Fruit fly (Drosophila melanogaster) whole organism, embryonic: ENCODE results near the gene CG6340.

Experiments
- Bgb ChIP-seq: fragments of 200-800 bp; sonication (Bioruptor generic); IDR thresholded peaks from 2 replicates; pipeline ENCODE4 v1.3.6; 2022; ENCODE audit warnings: missing biosample characterization, missing genetic modification characterization; ENCODE audit not compliant: partially characterized antibody
- CG11456 ChIP-seq: fragments of 200-800 bp; sonication (Bioruptor generic); IDR thresholded peaks from 3 replicates; pipeline ENCODE4 v1.3.6; 2022; ENCODE audit warnings: missing biosample characterization, missing genetic modification characterization
- CG11504 ChIP-seq: fragments of 200-800 bp; sonication (Bioruptor generic); optimal IDR thresholded peaks from 3 replicates; lab custom pipeline; 2019; ENCODE audit warnings: missing biosample characterization, mild to moderate bottlenecking, missing genetic modification characterization, moderate library complexity
- CG11723 ChIP-seq: fragments of 200-800 bp; sonication (Bioruptor generic); optimal IDR thresholded peaks from 2 replicates; lab custom pipeline; 2017; ENCODE audit warnings: missing biosample characterization, mild to moderate bottlenecking, missing genetic modification characterization
- CG12104 ChIP-seq: fragments of 200-800 bp; sonication (Bioruptor generic); optimal IDR thresholded peaks from 3 replicates; lab custom pipeline; 2016; ENCODE audit warnings: missing biosample characterization, missing genetic modification characterization
- CG12219 ChIP-seq: fragments of 200-800 bp; sonication (Bioruptor generic); optimal IDR thresholded peaks from 3 replicates; lab custom pipeline; 2018; ENCODE audit warnings: missing biosample characterization, mild to moderate bottlenecking, missing genetic modification characterization
- CG15601 ChIP-seq: fragments of 200-800 bp; sonication (Bioruptor generic); optimal IDR thresholded peaks from 3 replicates; lab custom pipeline; 2019; ENCODE audit warnings: missing biosample characterization, mild to moderate bottlenecking, missing genetic modification characterization, moderate library complexity
- CG17361 ChIP-seq: fragments of 200-800 bp; sonication (Bioruptor generic); IDR thresholded peaks from 3 replicates; pipeline ENCODE4 v1.3.6; 2022; ENCODE audit warnings: missing biosample characterization, missing genetic modification characterization
- CG18262 ChIP-seq: fragments of 200-800 bp; optimal IDR thresholded peaks from 3 replicates; lab custom pipeline; 2019; ENCODE audit warnings: missing biosample characterization, mild to moderate bottlenecking, missing genetic modification characterization, moderate library complexity
- CG2116 ChIP-seq: fragments of 200-800 bp; sonication (Bioruptor generic); optimal IDR thresholded peaks from 3 replicates; lab custom pipeline; 2018; ENCODE audit warnings: missing biosample characterization, mild to moderate bottlenecking, missing genetic modification characterization
- CG31441 ChIP-seq: fragments of 200-800 bp; sonication (Bioruptor generic); IDR thresholded peaks from 2 replicates; pipeline ENCODE4 v1.3.6; 2022; ENCODE audit warnings: missing biosample characterization, missing genetic modification characterization
- CG33213 ChIP-seq: fragments of 200-800 bp; sonication (Bioruptor generic); optimal IDR thresholded peaks from 3 replicates; lab custom pipeline; 2016; ENCODE audit warnings: missing biosample characterization, missing genetic modification characterization
- CG34376 ChIP-seq: fragments of 200-800 bp; sonication (Bioruptor generic); optimal IDR thresholded peaks from 2 replicates; lab custom pipeline; 2018; ENCODE audit warnings: missing biosample characterization, mild to moderate bottlenecking, missing genetic modification characterization
- CG43689 ChIP-seq: fragments of 200-800 bp; sonication (Bioruptor generic); IDR thresholded peaks from 2 replicates; pipeline ENCODE4 v1.3.6; 2022; ENCODE audit warnings: missing biosample characterization, missing genetic modification characterization
- CG5245 ChIP-seq: fragments of 200-800 bp; sonication (Bioruptor generic); optimal IDR thresholded peaks from 3 replicates; lab custom pipeline; 2016; ENCODE audit warnings: missing biosample characterization, missing genetic modification characterization
- CG6689 ChIP-seq: fragments of 200-800 bp; sonication (Bioruptor generic); IDR thresholded peaks from 2 replicates; pipeline ENCODE4 v1.3.6; 2022; ENCODE audit warnings: missing biosample characterization, missing genetic modification characterization
- CG6791 ChIP-seq: fragments of 200-800 bp; sonication (Bioruptor generic); IDR thresholded peaks from 3 replicates; pipeline ENCODE4 v1.3.6; 2022; ENCODE audit warnings: missing biosample characterization, missing genetic modification characterization; ENCODE audit not compliant: partially characterized antibody
- CG7271 ChIP-seq: fragments of 200-800 bp; sonication (Bioruptor generic); optimal IDR thresholded peaks from 2 replicates; lab custom pipeline; 2018; ENCODE audit warnings: missing biosample characterization, mild to moderate bottlenecking, missing genetic modification characterization, moderate library complexity
- CG7786 ChIP-seq: fragments of 200-800 bp; sonication (Bioruptor generic); optimal IDR thresholded peaks from 2 replicates; lab custom pipeline; 2016; ENCODE audit warnings: missing biosample characterization, missing genetic modification characterization
- CG7839 ChIP-seq: fragments of 200-800 bp; sonication (Bioruptor generic); optimal IDR thresholded peaks from 3 replicates; lab custom pipeline; 2018; ENCODE audit warnings: missing biosample characterization, mild to moderate bottlenecking, missing genetic modification characterization, moderate library complexity
- CTCF ChIP-seq: fragments of 200-800 bp; sonication (Bioruptor generic); optimal IDR thresholded peaks from 2 replicates; lab custom pipeline; 2017; ENCODE audit warnings: missing biosample characterization, mild to moderate bottlenecking, missing genetic modification characterization, moderate library complexity
- D ChIP-seq, 2 experiments: fragments of 200-800 bp in 1 of 2; fragments of >200 bp in 1 of 2; sonication (Bioruptor generic) in 1 of 2; optimal IDR thresholded peaks; 2 replicates in 1 of 2; 3 replicates in 1 of 2; lab custom pipeline; 2017; ENCODE audit warnings: mild to moderate bottlenecking in 1 of 2, missing biosample characterization in 1 of 2, missing genetic modification characterization in 1 of 2, missing genetic modification reagents in 1 of 2
- Gug ChIP-seq: fragments of 200-800 bp; sonication (Bioruptor generic); IDR thresholded peaks from 4 replicates; pipeline ENCODE4 v1.3.6; 2022; ENCODE audit warnings: missing biosample characterization, missing genetic modification characterization
- Kr ChIP-seq: fragments of 200-800 bp; sonication (Bioruptor generic); optimal IDR thresholded peaks from 2 replicates; lab custom pipeline; 2017; ENCODE audit warnings: missing biosample characterization, mild to moderate bottlenecking, missing genetic modification characterization
- NC2β ChIP-seq: fragments of 200-800 bp; sonication (Bioruptor generic); optimal IDR thresholded peaks from 2 replicates; lab custom pipeline; 2016; ENCODE audit warnings: missing biosample characterization, missing genetic modification characterization
- Neu2 ChIP-seq: fragments of 200-800 bp; sonication (Bioruptor generic); optimal IDR thresholded peaks from 3 replicates; lab custom pipeline; 2016; ENCODE audit warnings: missing biosample characterization, missing genetic modification characterization, borderline replicate concordance
- Nf-YB ChIP-seq: fragments of 200-800 bp; sonication (Bioruptor generic); optimal IDR thresholded peaks from 3 replicates; lab custom pipeline; 2019; ENCODE audit warnings: missing biosample characterization, mild to moderate bottlenecking, missing genetic modification characterization, moderate library complexity
- Optix ChIP-seq: fragments of 200-800 bp; sonication (Bioruptor generic); IDR thresholded peaks from 3 replicates; pipeline ENCODE4 v1.3.6; 2022; ENCODE audit warnings: missing biosample characterization, missing genetic modification characterization
- Trl ChIP-seq, 3 experiments: fragments of >200 bp in 2 of 3; fragments of 200-800 bp in 1 of 3; sonication (Bioruptor generic) in 1 of 3; optimal IDR thresholded peaks; 2 replicates in 1 of 3; 3 replicates in 2 of 3; lab custom pipeline; 2016 to 2017; ENCODE audit warnings: missing biosample characterization in 1 of 3, missing genetic modification characterization in 1 of 3
- Vsx1 ChIP-seq: fragments of 200-800 bp; sonication (Bioruptor generic); optimal IDR thresholded peaks from 2 replicates; lab custom pipeline; 2017; ENCODE audit warnings: missing biosample characterization, mild to moderate bottlenecking, missing genetic modification characterization, missing genetic modification reagents
- Xbp1 ChIP-seq: fragments of 200-800 bp; sonication (Bioruptor generic); optimal IDR thresholded peaks from 3 replicates; lab custom pipeline; 2016; ENCODE audit warnings: missing biosample characterization, mild to moderate bottlenecking, missing genetic modification characterization
- ab ChIP-seq: fragments of 200-800 bp; sonication (Bioruptor generic); optimal IDR thresholded peaks from 2 replicates; lab custom pipeline; 2016; ENCODE audit warnings: missing biosample characterization, missing genetic modification characterization
- bab2 ChIP-seq: fragments of 200-800 bp; sonication (Bioruptor generic); optimal IDR thresholded peaks from 2 replicates; lab custom pipeline; 2016; ENCODE audit warnings: missing biosample characterization, missing genetic modification characterization
- dysf ChIP-seq: fragments of 200-800 bp; sonication (Bioruptor generic); IDR thresholded peaks from 3 replicates; pipeline ENCODE4 v1.3.6; 2022; ENCODE audit warnings: missing biosample characterization, missing genetic modification characterization
- exex ChIP-seq: fragments of 200-800 bp; sonication (Bioruptor generic); optimal IDR thresholded peaks from 4 replicates; lab custom pipeline; 2018; ENCODE audit warnings: missing biosample characterization, mild to moderate bottlenecking, missing genetic modification characterization, moderate library complexity
- fu2 ChIP-seq: fragments of 200-800 bp; sonication (Bioruptor generic); optimal IDR thresholded peaks from 2 replicates; lab custom pipeline; 2016; ENCODE audit warnings: missing biosample characterization, missing genetic modification characterization
- grau ChIP-seq: fragments of 200-800 bp; optimal IDR thresholded peaks from 3 replicates; lab custom pipeline; 2019; ENCODE audit warnings: missing biosample characterization, mild to moderate bottlenecking, missing genetic modification characterization, moderate library complexity
- h ChIP-seq: fragments of >200 bp; optimal IDR thresholded peaks from 2 replicates; lab custom pipeline; 2017
- hb ChIP-seq: fragments of 200-800 bp; sonication (Bioruptor generic); IDR thresholded peaks from 3 replicates; pipeline ENCODE4 v1.3.6; 2022; ENCODE audit warnings: missing biosample characterization, missing genetic modification characterization; ENCODE audit not compliant: partially characterized antibody
- hth ChIP-seq: fragments of >200 bp; optimal IDR thresholded peaks from 2 replicates; lab custom pipeline; 2017; ENCODE audit warnings: inconsistent platforms
- inv ChIP-seq: fragments of 200-800 bp; sonication (Bioruptor generic); IDR thresholded peaks from 2 replicates; pipeline ENCODE4 v1.3.6; 2022; ENCODE audit warnings: missing biosample characterization, missing genetic modification characterization; ENCODE audit not compliant: partially characterized antibody
- jing ChIP-seq: fragments of 200-800 bp; sonication (Bioruptor generic); optimal IDR thresholded peaks from 2 replicates; lab custom pipeline; 2018; ENCODE audit warnings: missing biosample characterization, mild to moderate bottlenecking, missing genetic modification characterization
- nerfin-2 ChIP-seq: fragments of 200-800 bp; sonication (Bioruptor generic); IDR thresholded peaks from 2 replicates; pipeline ENCODE4 v1.3.6; 2022; ENCODE audit warnings: missing biosample characterization, missing genetic modification characterization; ENCODE audit not compliant: partially characterized antibody
- row ChIP-seq: fragments of 200-800 bp; sonication (Bioruptor generic); IDR thresholded peaks from 3 replicates; pipeline ENCODE4 v1.3.6; 2022; ENCODE audit warnings: missing biosample characterization, missing genetic modification characterization
- run ChIP-seq: fragments of 200-800 bp; sonication (Bioruptor generic); optimal IDR thresholded peaks from 3 replicates; lab custom pipeline; 2018; ENCODE audit warnings: missing biosample characterization, mild to moderate bottlenecking, missing genetic modification characterization
- sd ChIP-seq: fragments of 200-800 bp; sonication (Bioruptor generic); optimal IDR thresholded peaks from 3 replicates; lab custom pipeline; 2018; ENCODE audit warnings: missing biosample characterization, mild to moderate bottlenecking, missing genetic modification characterization, moderate library complexity
- sens ChIP-seq: fragments of 200-800 bp; sonication (Bioruptor generic); peaks from one replicate; lab custom pipeline; 2016; ENCODE audit warnings: missing biosample characterization, missing genetic modification characterization
- sima ChIP-seq: fragments of 200-800 bp; sonication (Bioruptor generic); optimal IDR thresholded peaks from 2 replicates; lab custom pipeline; 2016; ENCODE audit warnings: missing biosample characterization, missing genetic modification characterization
- tio ChIP-seq: fragments of 200-800 bp; sonication (Bioruptor generic); optimal IDR thresholded peaks from 2 replicates; lab custom pipeline; 2017; ENCODE audit warnings: missing biosample characterization, missing genetic modification characterization, inconsistent platforms
- tx ChIP-seq: fragments of 200-800 bp; sonication (Bioruptor generic); optimal IDR thresholded peaks from 2 replicates; lab custom pipeline; 2016; ENCODE audit warnings: missing biosample characterization, missing genetic modification characterization
- vfl ChIP-seq: fragments of 200-800 bp; sonication (Bioruptor generic); optimal IDR thresholded peaks from 2 replicates; lab custom pipeline; 2016; ENCODE audit warnings: missing biosample characterization, missing genetic modification characterization
- zfh2 ChIP-seq: fragments of 200-800 bp; sonication (Bioruptor generic); optimal IDR thresholded peaks from 2 replicates; lab custom pipeline; 2016; ENCODE audit warnings: missing biosample characterization, missing genetic modification characterization

Gene CG6340

dm6 chrX:15530369-15530768 is 48.2 kb downstream of the CG6340 start (continued):
- TF ChIP-seq CG18262 (peak; percentile 7), CG11456 (GFP tag; lab: Robert Waterston, UW) (no peak), h (lab: Kevin White, UChicago) (no peak), tio (peak; percentile 3), CG15601 (tag; lab: Kevin White, UChicago) (no peak), CG5245 (GFP tag; lab: Kevin White, UChicago) (no peak), dysf (GFP tag; lab: Robert Waterston, UW) (0 out of 3 replicates have a peak, but pooled peaks have one; percentile 36), bab2 (GFP tag; lab: Kevin White, UChicago) (no peak), Gug (GFP tag; lab: Robert Waterston, UW) (no peak), CG7786 (no peak), Bgb (GFP tag; lab: Robert Waterston, UW) (no peak), vfl (GFP tag; lab: Kevin White, UChicago) (no peak), Kr (GFP tag; lab: Kevin White, UChicago) (no peak), tx (GFP tag; lab: Kevin White, UChicago) (no peak), zfh2 (GFP tag; lab: Kevin White, UChicago) (no peak), hth (lab: Kevin White, UChicago) (no peak), exex (tag; lab: Kevin White, UChicago) (no peak), hb (no peak), run (tag; lab: Kevin White, UChicago) (no peak), Neu2 (GFP tag; lab: Kevin White, UChicago) (no peak), inv (GFP tag; lab: Robert Waterston, UW) (no peak), ab (no peak), CG6791 (GFP tag; lab: Robert Waterston, UW) (no peak), CG7271 (tag; lab: Kevin White, UChicago) (no peak), CG11723 (GFP tag; lab: Kevin White, UChicago) (no peak), jing (GFP tag; lab: Kevin White, UChicago) (no peak), fu2 (GFP tag; lab: Kevin White, UChicago) (no peak), CG6689 (GFP tag; lab: Robert Waterston, UW) (no peak), Nf-YB (GFP tag; lab: Kevin White, UChicago) (no peak), CG31441 (GFP tag; lab: Robert Waterston, UW) (0 out of 2 replicates have a peak, but pooled peaks have one; percentile 28), sens (peak; percentile 24), CG2116 (no peak), CG43689 (GFP tag; lab: Robert Waterston, UW) (no peak), nerfin-2 (GFP tag; lab: Robert Waterston, UW) (no peak), sd (no peak), CTCF (GFP tag; lab: Kevin White, UChicago) (no peak), CG11504 (tag; lab: Kevin White, UChicago) (peak; percentile 59), CG17361 (GFP tag; lab: Robert Waterston, UW) (peak; percentile 39; the same call in 1 of the 3 replicates), CG34376 (GFP tag; lab: Kevin White, UChicago) (no peak), Optix (GFP tag; lab: Robert Waterston, UW) (no peak), NC2β (GFP tag; lab: Kevin White, UChicago) (no peak), Xbp1 (GFP tag; lab: Kevin White, UChicago) (no peak), Trl (optimal IDR thresholded peaks at IDR 0.05; lab: Kevin White, UChicago) (no peak), Trl (GFP tag; optimal IDR thresholded peaks at IDR 0.05; lab: Kevin White, UChicago) (no peak), grau (tag; lab: Kevin White, UChicago) (peak; percentile 38), Vsx1 (GFP tag; lab: Kevin White, UChicago) (no peak), row (GFP tag; lab: Robert Waterston, UW) (peak; percentile 35; the same call in 1 of the 3 replicates), CG33213 (GFP tag; lab: Kevin White, UChicago) (no peak), CG12219 (no peak), sima (GFP tag; lab: Kevin White, UChicago) (no peak), D (optimal IDR thresholded peaks at IDR 0.05; lab: Kevin White, UChicago) (no peak), D (GFP tag; optimal IDR thresholded peaks at IDR 0.05; lab: Kevin White, UChicago) (no peak), CG12104 (GFP tag; lab: Kevin White, UChicago) (no peak), CG7839 (tag; lab: Kevin White, UChicago) (peak; percentile 50)
